Worm (Caenorhabditis elegans) whole organism, young adult: ENCODE measurements around the gene vrp-1.

Experiments
- D2030.7 ChIP-seq: fragments of 200-800 bp; sonication (Bioruptor generic); IDR thresholded peaks from 2 replicates; pipeline ENCODE4 v1.3.6; 2022; ENCODE audit warnings: missing genetic modification reagents, missing genetic modification characterization, missing compliant biosample characterization
- F33H1.4 ChIP-seq: fragments of 200-800 bp; sonication (Bioruptor generic); IDR thresholded peaks from 2 replicates; pipeline ENCODE4 v1.3.6; 2022; ENCODE audit warnings: missing genetic modification reagents, missing genetic modification characterization, missing compliant biosample characterization
- F49E8.2 ChIP-seq: sonication (generic microtip); optimal IDR thresholded peaks from 3 replicates; lab custom pipeline; 2017; ENCODE audit warnings: missing genetic modification characterization, mild to moderate bottlenecking, missing compliant biosample characterization, antibody characterized with exemption, moderate library complexity; ENCODE audit not compliant: insufficient read depth
- athp-1 ChIP-seq: sonication (generic microtip); optimal IDR thresholded peaks from 2 replicates; lab custom pipeline; 2017; ENCODE audit warnings: mild to moderate bottlenecking, missing genetic modification characterization, missing compliant biosample characterization
- attf-3 ChIP-seq: fragments of 200-800 bp; sonication (Bioruptor generic); conservative IDR thresholded peaks from 2 replicates; pipeline ENCODE4 v1.3.6; 2022; ENCODE audit warnings: missing genetic modification reagents, missing genetic modification characterization, missing compliant biosample characterization
- attf-6 ChIP-seq: fragments of 200-800 bp; sonication (Bioruptor generic); IDR thresholded peaks from 2 replicates; pipeline ENCODE4 v1.3.6; 2022; ENCODE audit warnings: missing genetic modification reagents, missing genetic modification characterization, missing compliant biosample characterization
- cebp-2 ChIP-seq: fragments of 200-800 bp; sonication (Bioruptor generic); IDR thresholded peaks from 2 replicates; pipeline ENCODE4 v1.3.6; 2022; ENCODE audit warnings: missing genetic modification characterization, missing compliant biosample characterization
- ceh-100 ChIP-seq: fragments of 200-800 bp; sonication (Bioruptor generic); IDR thresholded peaks from 2 replicates; pipeline ENCODE4 v1.3.6; 2022; ENCODE audit warnings: missing genetic modification reagents, missing genetic modification characterization, missing compliant biosample characterization
- ceh-27 ChIP-seq: fragments of 200-800 bp; sonication (Bioruptor generic); optimal IDR thresholded peaks from 2 replicates; lab custom pipeline; 2018; ENCODE audit warnings: mild to moderate bottlenecking, missing genetic modification characterization, moderate library complexity, missing compliant biosample characterization
- ceh-40 ChIP-seq: fragments of 200-800 bp; sonication (Bioruptor generic); IDR thresholded peaks from 2 replicates; pipeline ENCODE4 v1.3.6; 2022; ENCODE audit warnings: missing genetic modification characterization, missing compliant biosample characterization
- ceh-91 ChIP-seq: fragments of 200-800 bp; sonication (Bioruptor generic); IDR thresholded peaks from 2 replicates; pipeline ENCODE4 v1.3.6; 2022; ENCODE audit warnings: missing genetic modification reagents, missing genetic modification characterization, missing compliant biosample characterization
- efl-1 ChIP-seq: fragments of 150-350 bp; optimal IDR thresholded peaks from 2 replicates; lab custom pipeline; 2014; ENCODE audit warnings: missing biosample characterization, missing genetic modification reagents, missing genetic modification characterization
- egrh-3 ChIP-seq: fragments of 200-800 bp; sonication (Bioruptor generic); IDR thresholded peaks from 2 replicates; pipeline ENCODE4 v1.3.6; 2022; ENCODE audit warnings: missing genetic modification reagents, missing genetic modification characterization, missing compliant biosample characterization
- fkh-3 ChIP-seq: sonication (generic microtip); optimal IDR thresholded peaks from 2 replicates; lab custom pipeline; 2016; ENCODE audit warnings: mild to moderate bottlenecking, missing genetic modification characterization, missing compliant biosample characterization
- hlh-26 ChIP-seq: fragments of 200-800 bp; sonication (Bioruptor generic); conservative IDR thresholded peaks from 2 replicates; pipeline ENCODE4 v1.3.6; 2022; ENCODE audit warnings: missing genetic modification reagents, missing genetic modification characterization, missing compliant biosample characterization
- hmg-1.2 ChIP-seq: fragments of 200-800 bp; sonication (Bioruptor generic); IDR thresholded peaks from 2 replicates; pipeline ENCODE4 v1.3.6; 2022; ENCODE audit warnings: missing genetic modification reagents, missing genetic modification characterization, missing compliant biosample characterization
- hmg-20 ChIP-seq: fragments of 200-800 bp; sonication (Bioruptor generic); IDR thresholded peaks from 2 replicates; pipeline ENCODE4 v1.3.6; 2022; ENCODE audit warnings: missing genetic modification reagents, missing genetic modification characterization, missing compliant biosample characterization
- hsf-1 ChIP-seq: fragments of 200-800 bp; sonication (Bioruptor generic); IDR thresholded peaks from 2 replicates; pipeline ENCODE4 v1.3.6; 2022; ENCODE audit warnings: missing genetic modification reagents, missing genetic modification characterization, missing compliant biosample characterization
- lin-26 ChIP-seq: fragments of 200-800 bp; sonication (Bioruptor generic); IDR thresholded peaks from 2 replicates; pipeline ENCODE4 v1.3.6; 2022; ENCODE audit warnings: missing genetic modification reagents, missing genetic modification characterization, missing compliant biosample characterization
- lir-1 ChIP-seq: fragments of 200-800 bp; sonication (Bioruptor generic); conservative IDR thresholded peaks from 2 replicates; pipeline ENCODE4 v1.3.6; 2022; ENCODE audit warnings: missing genetic modification reagents, missing genetic modification characterization, missing compliant biosample characterization
- lsl-1 ChIP-seq: fragments of 200-800 bp; sonication (Bioruptor generic); optimal IDR thresholded peaks from 2 replicates; lab custom pipeline; 2018; ENCODE audit warnings: mild to moderate bottlenecking, missing genetic modification characterization, moderate library complexity, missing compliant biosample characterization
- madf-6 ChIP-seq: fragments of 200-800 bp; sonication (Bioruptor generic); IDR thresholded peaks from 2 replicates; pipeline ENCODE4 v1.3.6; 2022; ENCODE audit warnings: missing genetic modification reagents, missing genetic modification characterization, missing compliant biosample characterization
- mcd-1 ChIP-seq: fragments of 200-800 bp; sonication (Bioruptor generic); IDR thresholded peaks from 2 replicates; pipeline ENCODE4 v1.3.6; 2022; ENCODE audit warnings: missing genetic modification reagents, missing genetic modification characterization, missing compliant biosample characterization
- nhr-120 ChIP-seq: fragments of 200-800 bp; sonication (Bioruptor generic); IDR thresholded peaks from 2 replicates; pipeline ENCODE4 v1.3.6; 2022; ENCODE audit warnings: missing genetic modification characterization, missing compliant biosample characterization
- nhr-80 ChIP-seq: sonication (generic microtip); optimal IDR thresholded peaks from 2 replicates; lab custom pipeline; 2016; ENCODE audit warnings: missing genetic modification characterization, missing compliant biosample characterization
- rcor-1 ChIP-seq: fragments of 200-800 bp; sonication (Bioruptor generic); IDR thresholded peaks from 2 replicates; pipeline ENCODE4 v1.3.6; 2022; ENCODE audit warnings: missing genetic modification reagents, missing genetic modification characterization, missing compliant biosample characterization
- xnd-1 ChIP-seq: sonication (generic microtip); optimal IDR thresholded peaks from 2 replicates; lab custom pipeline; 2016; ENCODE audit warnings: missing genotype, missing genetic modification reagents, missing genetic modification characterization, missing compliant biosample characterization
- zfh-2 ChIP-seq: fragments of 200-800 bp; sonication (Bioruptor generic); conservative IDR thresholded peaks from 2 replicates; pipeline ENCODE4 v1.3.6; 2022; ENCODE audit warnings: missing genetic modification reagents, missing genetic modification characterization, missing compliant biosample characterization
- ztf-25 ChIP-seq: fragments of 200-800 bp; sonication (Bioruptor generic); IDR thresholded peaks from 2 replicates; pipeline ENCODE4 v1.3.6; 2022; ENCODE audit warnings: missing genetic modification reagents, missing genetic modification characterization, missing compliant biosample characterization
- ztf-28 ChIP-seq: fragments of 200-800 bp; sonication (Bioruptor generic); IDR thresholded peaks from 2 replicates; pipeline ENCODE4 v1.3.6; 2022; ENCODE audit warnings: missing genetic modification reagents, missing genetic modification characterization, missing compliant biosample characterization
- ztf-3 ChIP-seq: fragments of 200-800 bp; sonication (Bioruptor generic); optimal IDR thresholded peaks from 2 replicates; lab custom pipeline; 2018; ENCODE audit warnings: mild to moderate bottlenecking, missing genetic modification characterization, missing compliant biosample characterization

Gene vrp-1

ce11 chrIV:3053428-3053827, 41.0 kb downstream of the vrp-1 start, which contains the start of gene ivph-3:
Gene ivph-3, plus strand, starts transcription at chrIV:3053728.
- TF ChIP-seq lir-1 (GFP tag; lab: Robert Waterston, UW) (no peak), nhr-80 (tag; lab: Kevin White, UChicago) (no peak), lin-26 (GFP tag; lab: Robert Waterston, UW) (no peak), ztf-3 (no peak), ceh-27 (GFP tag; lab: Kevin White, UChicago) (no peak), nhr-120 (GFP tag; lab: Robert Waterston, UW) (no peak), attf-6 (GFP tag; lab: Robert Waterston, UW) (no peak), athp-1 (no peak), cebp-2 (no peak)

ce11 chrIV:3055320-3055719, 42.9 kb downstream of the vrp-1 start:
- TF ChIP-seq mcd-1 (peak; percentile 48; the same call in 1 of the 2 replicates), F33H1.4 (GFP tag; lab: Robert Waterston, UW) (peak; percentile 34; the same call in 1 of the 2 replicates), xnd-1 (tag; lab: Kevin White, UChicago) (no peak), hmg-1.2 (peak; percentile 83)

- no peak for TF ChIP-seq ztf-25 (GFP tag; lab: Robert Waterston, UW)
- peak; percentile 90 for TF ChIP-seq lsl-1 (GFP tag; lab: Kevin White, UChicago)
- TF ChIP-seq madf-6 = peak; percentile 86
- peak; percentile 83 for TF ChIP-seq F33H1.4 (GFP tag; lab: Robert Waterston, UW)
- TF ChIP-seq efl-1 (GFP tag; lab: Kevin White, UChicago) = peak; percentile 35
- TF ChIP-seq hlh-26 = no peak
- 0 out of 2 replicates have a peak, but pooled peaks have one; percentile 57 for TF ChIP-seq ztf-28 (GFP tag; lab: Robert Waterston, UW)
- peak; percentile 55; the same call in 1 of the 2 replicates for TF ChIP-seq attf-3 (GFP tag; lab: Robert Waterston, UW)
- TF ChIP-seq D2030.7 (GFP tag; lab: Robert Waterston, UW) = peak; percentile 70
- no peak for TF ChIP-seq fkh-3
- peak; percentile 55 for TF ChIP-seq xnd-1 (tag; lab: Kevin White, UChicago)
- TF ChIP-seq ceh-40 (GFP tag; lab: Robert Waterston, UW) = no peak
- TF ChIP-seq ceh-100 (GFP tag; lab: Robert Waterston, UW) = peak; percentile 68; the same call in 1 of the 2 replicates
- peak; percentile 28 for TF ChIP-seq F49E8.2 (tag; lab: Kevin White, UChicago)
- TF ChIP-seq ceh-91 (GFP tag; lab: Robert Waterston, UW) = peak; percentile 82
- peak; percentile 87 for TF ChIP-seq mcd-1
These were observed 43.5 kb downstream of the vrp-1 start for ce11 chrIV:3055848-3056247.

DNA sequence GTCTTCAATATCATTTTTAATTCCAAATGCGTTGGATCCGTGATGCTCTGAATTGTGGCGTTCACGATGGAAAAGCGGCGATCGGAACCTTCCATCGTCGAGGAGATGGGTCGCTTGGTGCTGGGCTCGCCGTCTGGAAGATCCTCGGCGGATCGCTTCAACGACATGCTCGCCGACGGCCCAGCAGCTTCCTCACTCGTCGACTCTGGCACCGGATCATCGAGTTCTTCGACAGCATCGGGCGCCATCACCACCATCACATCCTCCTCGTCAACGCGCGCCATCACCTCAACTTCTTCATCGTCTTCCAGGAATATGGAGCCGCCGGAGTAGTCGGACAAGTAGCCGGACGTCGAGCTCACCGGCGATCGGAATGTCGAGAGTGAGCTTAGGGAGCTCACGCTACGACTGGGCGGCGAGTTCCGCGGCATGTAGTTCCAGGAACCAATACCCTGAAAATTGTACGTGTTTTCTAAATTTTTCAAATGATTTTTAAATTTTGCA, 50.6 kb downstream of the vrp-1 start, which contains the start of gene Y67D8C.6:
Y67D8C.6 (minus strand) TSS at position 454 of the 504 bp plus-strand sequence.
- TF ChIP-seq mcd-1 (0 out of 2 replicates have a peak, but pooled peaks have one; percentile 19), madf-6 (no peak), egrh-3 (GFP tag; lab: Robert Waterston, UW) (peak; percentile 72; the same call in 1 of the 2 replicates), hsf-1 (no peak), zfh-2 (GFP tag; lab: Robert Waterston, UW) (peak; percentile 84), rcor-1 (GFP tag; lab: Robert Waterston, UW) (no peak), hmg-20 (GFP tag; lab: Robert Waterston, UW) (no peak), lsl-1 (GFP tag; lab: Kevin White, UChicago) (no peak)
